Worm (Caenorhabditis elegans): ENCODE data around the gene ceh-62.

DNA sequence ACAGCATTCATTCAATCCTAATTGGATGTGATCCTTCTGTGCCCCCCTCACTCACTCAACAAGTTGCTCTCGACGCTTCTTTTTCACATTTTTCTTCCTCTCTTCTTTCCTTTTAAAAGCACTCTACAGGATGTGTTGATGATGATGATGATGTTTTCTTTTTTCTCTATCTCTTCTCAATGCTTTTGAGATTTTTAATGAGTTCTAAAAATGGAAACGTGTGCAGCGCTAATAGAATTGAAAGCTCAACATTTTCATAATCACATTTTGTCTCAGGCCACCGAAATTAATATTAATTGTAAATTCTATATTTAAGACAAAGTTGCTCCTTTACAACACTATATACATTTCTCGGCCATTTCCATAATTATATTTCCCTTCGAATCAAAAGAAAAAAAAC lies 5.3 kb upstream of the ceh-62 start:
- TF ChIP-seq nhr-11 (tag; optimal IDR thresholded peaks at IDR 0.05) = no peak
- TF ChIP-seq ceh-48 (tag; optimal IDR thresholded peaks at IDR 0.05) = no peak

All from whole organism, late embryonic.